Fruit fly (Drosophila melanogaster) whole organism, prepupa: Measurements from ENCODE around the gene CG17470.

Experiments used
- CG10631 ChIP-seq: fragments of 200-800 bp; sonication (Bioruptor generic); optimal IDR thresholded peaks from 2 replicates; lab custom pipeline; 2016; ENCODE audit warnings: missing biosample characterization, missing genetic modification characterization
- CG11902 ChIP-seq: fragments of 200-800 bp; sonication (Bioruptor generic); optimal IDR thresholded peaks from 3 replicates; lab custom pipeline; 2016; ENCODE audit warnings: missing biosample characterization, missing genetic modification characterization
- CG3032 ChIP-seq: fragments of 200-800 bp; optimal IDR thresholded peaks from 2 replicates; lab custom pipeline; 2019; ENCODE audit warnings: missing biosample characterization, mild to moderate bottlenecking, missing genetic modification characterization, moderate library complexity
- CG6792 ChIP-seq: fragments of 200-800 bp; sonication (Bioruptor generic); optimal IDR thresholded peaks from 3 replicates; lab custom pipeline; 2016; ENCODE audit warnings: missing biosample characterization, missing genetic modification characterization
- Eip75B ChIP-seq: fragments of 200-800 bp; sonication (Bioruptor generic); optimal IDR thresholded peaks from 3 replicates; lab custom pipeline; 2016; ENCODE audit warnings: missing biosample characterization, missing genetic modification characterization
- Hr38 ChIP-seq: sonication (Bioruptor generic); optimal IDR thresholded peaks from 2 replicates; lab custom pipeline; 2016; ENCODE audit warnings: missing biosample characterization, missing genetic modification characterization
- Met ChIP-seq: fragments of 200-800 bp; sonication (Bioruptor generic); optimal IDR thresholded peaks from 3 replicates; lab custom pipeline; 2016; ENCODE audit warnings: missing biosample characterization, missing genetic modification characterization
- achi ChIP-seq: fragments of 200-800 bp; sonication (Bioruptor generic); optimal IDR thresholded peaks from 3 replicates; lab custom pipeline; 2016; ENCODE audit warnings: missing biosample characterization, missing genetic modification characterization

DNA sequence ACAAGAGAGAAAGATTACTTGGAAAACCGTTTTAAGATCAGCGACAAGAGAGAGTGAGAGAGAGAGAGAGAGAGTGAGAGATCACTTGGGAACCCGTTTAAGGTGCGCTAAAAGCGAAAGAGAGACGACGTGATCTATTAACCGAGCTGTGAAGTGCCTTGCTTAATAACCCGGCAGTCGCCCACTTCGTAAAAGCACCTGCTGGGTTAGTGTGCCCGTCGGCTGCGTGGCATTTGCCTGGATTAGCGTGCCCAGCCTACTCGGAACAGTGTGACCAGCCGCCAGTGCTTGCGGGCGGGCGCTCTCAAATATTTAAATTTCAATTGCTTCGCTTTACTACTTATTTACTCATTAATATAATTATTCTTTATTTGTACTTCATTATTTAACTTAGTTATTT is 4.6 kb downstream of the CG17470 start:
- TF ChIP-seq CG11902 (GFP tag; lab: Kevin White, UChicago) (no peak), CG10631 (GFP tag; lab: Kevin White, UChicago) (no peak), achi (GFP tag; lab: Kevin White, UChicago) (no peak), CG3032 (tag; lab: Kevin White, UChicago) (no peak), Hr38 (GFP tag; lab: Kevin White, UChicago) (no peak), Met (no peak), Eip75B (GFP tag; lab: Kevin White, UChicago) (no peak), CG6792 (no peak)
